Worm (Caenorhabditis elegans): Measurements from ENCODE around the gene eat-17.
A peak's percentile ranks its signal among the peaks of the same experiment; 100 is the strongest.

The eat-17 gene

ce11 chrX:16403424-16403823 lies 13.2 kb downstream of the eat-17 start:
- TF ChIP-seq ztf-26 (tag; optimal IDR thresholded peaks at IDR 0.05) (no peak), zfh-2 (GFP tag; conservative IDR thresholded peaks at IDR 0.05) (peak; percentile 93), egrh-3 (GFP tag; IDR thresholded peaks at IDR 0.05) (peak; percentile 87; the same call in 1 of the 2 replicates)

DNA sequence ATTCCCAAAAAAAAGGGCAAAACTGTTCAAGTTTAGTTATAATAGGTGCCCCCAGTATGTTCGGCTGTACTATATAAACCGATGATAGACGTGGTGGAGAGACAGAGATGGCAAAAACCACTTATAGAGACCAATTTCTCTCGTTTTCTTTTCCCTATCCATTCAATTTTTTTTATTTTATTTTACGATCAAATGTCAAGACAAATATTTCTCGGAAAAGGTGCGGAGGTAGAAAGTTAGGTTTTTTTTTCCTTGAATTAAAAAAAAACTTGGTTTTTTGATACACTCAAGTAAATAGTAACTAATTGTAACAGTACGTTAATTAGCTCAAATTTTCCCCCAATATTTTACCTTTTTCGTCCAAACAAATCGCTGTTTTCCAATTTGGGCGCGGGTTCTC lies 13.9 kb downstream of the eat-17 start:
- TF ChIP-seq sea-2 (GFP tag; IDR thresholded peaks at IDR 0.05) (no peak), sdz-38 (tag; optimal IDR thresholded peaks at IDR 0.05) (no peak), lin-35 (GFP tag; optimal IDR thresholded peaks at IDR 0.05) (no peak), ZK185.1 (tag; optimal IDR thresholded peaks at IDR 0.05; ENCODE audit: poor library complexity, severe bottlenecking) (no peak), ceh-58 (GFP tag; IDR thresholded peaks at IDR 0.05) (no peak), unc-62 (GFP tag; optimal IDR thresholded peaks at IDR 0.05) (no peak), lir-1 (GFP tag; conservative IDR thresholded peaks at IDR 0.05) (no peak), snpc-3.4 (tag; optimal IDR thresholded peaks at IDR 0.05) (no peak), ceh-91 (GFP tag; IDR thresholded peaks at IDR 0.05) (no peak), ztf-28 (GFP tag; IDR thresholded peaks at IDR 0.05) (no peak), F57C9.4 (tag; optimal IDR thresholded peaks at IDR 0.05) (no peak), tlf-1 (GFP tag; optimal IDR thresholded peaks at IDR 0.05) (no peak), xnd-1 (tag; optimal IDR thresholded peaks at IDR 0.05) (no peak), F57A8.1 (GFP tag; optimal IDR thresholded peaks at IDR 0.05) (no peak), nfyb-1 (GFP tag; IDR thresholded peaks at IDR 0.05) (no peak), atf-7 (tag; optimal IDR thresholded peaks at IDR 0.05) (no peak), chd-7 (tag; optimal IDR thresholded peaks at IDR 0.05) (no peak), die-1 (tag; optimal IDR thresholded peaks at IDR 0.05) (no peak), F52B5.7 (tag; optimal IDR thresholded peaks at IDR 0.05) (no peak), F39B2.1 (GFP tag; IDR thresholded peaks at IDR 0.05) (no peak)

DNA sequence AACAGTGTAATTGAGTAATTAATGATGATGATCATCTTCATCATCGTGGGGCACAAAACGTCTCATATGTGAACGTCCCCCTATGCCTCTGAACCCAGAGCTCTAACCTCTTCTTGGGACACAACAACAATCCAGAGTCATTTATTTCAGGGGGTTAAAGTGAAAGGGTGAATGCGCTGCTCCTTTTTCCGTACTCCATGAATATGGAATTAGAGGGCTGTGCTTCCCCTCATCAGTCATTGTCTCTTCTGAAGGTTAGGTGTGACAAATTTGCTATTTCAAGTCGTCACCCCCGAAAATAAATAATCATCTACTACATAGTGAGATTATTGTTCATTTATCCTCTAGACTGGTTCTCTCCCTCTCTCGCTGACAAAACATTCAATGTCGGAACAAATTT lies 14.3 kb downstream of the eat-17 start:
- no peak for TF ChIP-seq ztf-22 (GFP tag; optimal IDR thresholded peaks at IDR 0.05)
- no peak for TF ChIP-seq bed-1 (GFP tag; IDR thresholded peaks at IDR 0.05)
- TF ChIP-seq snpc-3.4 (tag; optimal IDR thresholded peaks at IDR 0.05) = no peak
- no peak for TF ChIP-seq Y53F4B.3 (GFP tag; IDR thresholded peaks at IDR 0.05)
- no peak for TF ChIP-seq egl-44 (GFP tag; IDR thresholded peaks at IDR 0.05)
- TF ChIP-seq Y79H2A.3 (GFP tag; conservative IDR thresholded peaks at IDR 0.05) = no peak
- TF ChIP-seq F33H1.4 (GFP tag; IDR thresholded peaks at IDR 0.05) = no peak
- TF ChIP-seq ceh-58 (GFP tag; IDR thresholded peaks at IDR 0.05) = no peak
- TF ChIP-seq rec-8 (tag; optimal IDR thresholded peaks at IDR 0.05) = no peak
- no peak for TF ChIP-seq ekl-4 (GFP tag; IDR thresholded peaks at IDR 0.05)
- TF ChIP-seq Y67H2A.10 (GFP tag; conservative IDR thresholded peaks at IDR 0.05) = no peak
- no peak for TF ChIP-seq fkh-3 (tag; optimal IDR thresholded peaks at IDR 0.05)
- no peak for TF ChIP-seq F57C9.4 (tag; optimal IDR thresholded peaks at IDR 0.05)
- TF ChIP-seq repo-1 (tag; optimal IDR thresholded peaks at IDR 0.05) = no peak
- no peak for TF ChIP-seq ZK185.1 (tag; optimal IDR thresholded peaks at IDR 0.05; ENCODE audit: poor library complexity, severe bottlenecking)
- no peak for TF ChIP-seq let-526 (GFP tag; IDR thresholded peaks at IDR 0.05)

- TF ChIP-seq madf-6 (GFP tag; IDR thresholded peaks at IDR 0.05) (no peak), ceh-27 (GFP tag; optimal IDR thresholded peaks at IDR 0.05) (no peak), gei-17 (GFP tag; optimal IDR thresholded peaks at IDR 0.05) (no peak), nhr-80 (tag; optimal IDR thresholded peaks at IDR 0.05) (no peak), sdz-38 (tag; optimal IDR thresholded peaks at IDR 0.05) (no peak), hmg-1.2 (GFP tag; IDR thresholded peaks at IDR 0.05) (no peak), ceh-79 (tag; optimal IDR thresholded peaks at IDR 0.05) (no peak), attf-6 (GFP tag; IDR thresholded peaks at IDR 0.05) (no peak), ceh-100 (GFP tag; IDR thresholded peaks at IDR 0.05) (no peak), nhr-179 (tag; optimal IDR thresholded peaks at IDR 0.05) (no peak), F49E8.2 (tag; optimal IDR thresholded peaks at IDR 0.05; ENCODE audit: insufficient read depth) (no peak), ztf-22 (GFP tag; optimal IDR thresholded peaks at IDR 0.05) (no peak), madf-3 (GFP tag; IDR thresholded peaks at IDR 0.05) (no peak)
Measured at ce11 chrX:16400897-16401296, 15.7 kb downstream of the eat-17 start.
